Fruit fly (Drosophila melanogaster): ENCODE results near the gene mRpL22.

The mRpL22 gene

DNA sequence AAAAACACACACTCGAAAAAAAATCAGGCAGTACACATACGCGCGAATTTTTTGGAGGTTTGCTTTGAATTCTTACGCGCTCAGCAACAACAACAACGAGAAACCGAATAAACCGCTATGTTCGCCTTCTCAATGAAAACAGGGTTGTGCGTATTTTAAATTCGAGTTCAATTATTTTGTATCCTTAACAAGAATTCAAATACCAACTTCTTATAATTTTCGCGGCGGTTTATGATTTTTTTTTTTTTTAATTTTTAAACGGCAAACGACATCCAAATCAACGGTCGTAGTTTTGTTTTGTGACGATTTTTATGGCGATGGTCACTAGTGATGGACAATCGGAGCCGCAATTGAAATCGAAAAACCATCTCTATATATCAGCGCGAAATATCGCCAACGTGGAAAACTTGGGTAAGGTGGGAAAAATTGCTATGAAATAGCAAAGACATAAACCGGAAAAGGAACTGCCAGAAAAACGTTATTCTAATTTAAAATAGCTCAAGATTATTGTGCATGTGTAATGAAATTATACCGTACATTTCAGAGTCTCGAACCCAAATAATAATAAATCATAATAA, 32.1 kb upstream of the mRpL22 start, which contains the start of gene goe (continued):
- TF ChIP-seq psq (GFP tag; optimal IDR thresholded peaks at IDR 0.05) (peak; percentile 52), CG2199 (GFP tag; IDR thresholded peaks at IDR 0.05) (peak; percentile 81), CkIIα-i1 (GFP tag; IDR thresholded peaks at IDR 0.05) (no peak), klu (GFP tag; IDR thresholded peaks at IDR 0.05) (peak; percentile 60), kay (GFP tag; optimal IDR thresholded peaks at IDR 0.05) (peak; percentile 38), CG9215 (GFP tag; IDR thresholded peaks at IDR 0.05) (peak; percentile 75), CG3281 (GFP tag; optimal IDR thresholded peaks at IDR 0.05) (peak; percentile 77), CG1832 (GFP tag; optimal IDR thresholded peaks at IDR 0.05) (no peak), TFAM (GFP tag; optimal IDR thresholded peaks at IDR 0.05) (no peak), NC2α (GFP tag; optimal IDR thresholded peaks at IDR 0.05) (peak; percentile 56), Vsx1 (GFP tag; optimal IDR thresholded peaks at IDR 0.05) (peak; percentile 80), CG10462 (GFP tag; optimal IDR thresholded peaks at IDR 0.05) (peak; percentile 68), sima (GFP tag; optimal IDR thresholded peaks at IDR 0.05) (peak; percentile 72), CG3995 (GFP tag; optimal IDR thresholded peaks at IDR 0.05) (peak; percentile 49), unpg (GFP tag; optimal IDR thresholded peaks at IDR 0.05) (peak; percentile 78), oc (tag; optimal IDR thresholded peaks at IDR 0.05) (peak; percentile 43), CG3838 (GFP tag; optimal IDR thresholded peaks at IDR 0.05) (peak; percentile 70), CG18262 (tag; optimal IDR thresholded peaks at IDR 0.05) (peak; percentile 31), Asciz (GFP tag; optimal IDR thresholded peaks at IDR 0.05) (peak; percentile 58), Nf-YB (GFP tag; optimal IDR thresholded peaks at IDR 0.05) (peak; percentile 47), ken (GFP tag; IDR thresholded peaks at IDR 0.05) (peak; percentile 88), CG34224 (GFP tag; IDR thresholded peaks at IDR 0.05; ENCODE audit: partially characterized antibody) (peak; percentile 86), chm (GFP tag; IDR thresholded peaks at IDR 0.05) (peak; percentile 88), sob (GFP tag; IDR thresholded peaks at IDR 0.05) (peak; percentile 94), ttk (GFP tag; IDR thresholded peaks at IDR 0.05) (peak; percentile 74), crp (GFP tag; optimal IDR thresholded peaks at IDR 0.05) (peak in 1 of 2 experiments; percentile 44), Myb (GFP tag; optimal IDR thresholded peaks at IDR 0.05) (peak; percentile 95), pnt (GFP tag; optimal IDR thresholded peaks at IDR 0.05) (peak; percentile 71), esg (GFP tag; conservative IDR thresholded peaks at IDR 0.05) (peak; percentile 24; the same call in 1 of the 2 replicates), Dip3 (GFP tag; optimal IDR thresholded peaks at IDR 0.05) (peak; percentile 86), Rfx (GFP tag; IDR thresholded peaks at IDR 0.05) (peak; percentile 91), lov (optimal IDR thresholded peaks at IDR 0.05) (no peak), lov (GFP tag; IDR thresholded peaks at IDR 0.05) (peak; percentile 84; the same call in 2 of the 3 replicates), CG8281 (tag; optimal IDR thresholded peaks at IDR 0.05) (peak; percentile 39), CG11085 (GFP tag; IDR thresholded peaks at IDR 0.05) (peak; percentile 86), CG31224 (GFP tag; IDR thresholded peaks at IDR 0.05) (peak; percentile 69), CG7928 (GFP tag; optimal IDR thresholded peaks at IDR 0.05) (peak; percentile 46), Oaz (GFP tag; IDR thresholded peaks at IDR 0.05) (peak; percentile 71), CG2202 (tag; optimal IDR thresholded peaks at IDR 0.05) (peak; percentile 61), gro (GFP tag; optimal IDR thresholded peaks at IDR 0.05) (peak; percentile 94), Taf1 (GFP tag; IDR thresholded peaks at IDR 0.05) (peak; percentile 38; the same call in 1 of the 2 replicates), CG1647 (GFP tag; optimal IDR thresholded peaks at IDR 0.05) (peak; percentile 40), CG13424 (tag; optimal IDR thresholded peaks at IDR 0.05) (peak; percentile 66), CG9609 (GFP tag; optimal IDR thresholded peaks at IDR 0.05) (peak; percentile 87), CG18764 (GFP tag; optimal IDR thresholded peaks at IDR 0.05) (peak; percentile 47), br (optimal IDR thresholded peaks at IDR 0.05) (no peak), C15 (GFP tag; IDR thresholded peaks at IDR 0.05) (peak; percentile 69; the same call in 1 of the 3 replicates), Opbp (GFP tag; IDR thresholded peaks at IDR 0.05; ENCODE audit: partially characterized antibody) (peak; percentile 98), Kr (GFP tag; optimal IDR thresholded peaks at IDR 0.05) (no peak), nerfin-2 (GFP tag; IDR thresholded peaks at IDR 0.05; ENCODE audit: partially characterized antibody) (peak; percentile 64), scrt (GFP tag; optimal IDR thresholded peaks at IDR 0.05) (peak; percentile 64)

Measured in whole organism, embryonic.